Worm (Caenorhabditis elegans): ENCODE results near the gene C37C3.11.

DNA sequence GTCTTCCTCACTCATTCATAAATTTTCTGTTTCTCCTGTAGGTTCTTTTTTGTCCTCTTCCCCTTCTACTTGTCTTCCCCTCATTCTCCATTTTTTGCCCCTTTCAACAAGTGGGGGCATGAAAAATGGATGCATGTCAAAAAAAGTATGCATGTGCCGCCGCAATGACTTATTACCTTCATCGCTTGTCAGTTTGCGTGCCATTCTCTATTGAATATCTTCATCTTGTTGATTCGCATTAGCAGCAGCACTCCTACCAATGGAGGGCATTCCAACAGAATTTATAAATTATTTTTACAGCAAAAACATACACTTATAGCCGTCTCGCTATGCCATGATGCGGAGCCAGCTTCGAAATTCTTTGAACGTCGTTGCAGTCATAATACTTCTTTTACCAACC is 26.7 kb upstream of the C37C3.11 start, which contains the start of gene F40A3.1:
- no peak for TF ChIP-seq flt-1 (GFP tag; IDR thresholded peaks at IDR 0.05)
- no peak for TF ChIP-seq ceh-13 (GFP tag; optimal IDR thresholded peaks at IDR 0.05)
- no peak for TF ChIP-seq F13C5.2 (tag; optimal IDR thresholded peaks at IDR 0.05)
- no peak for TF ChIP-seq sea-1 (GFP tag; conservative IDR thresholded peaks at IDR 0.05)
- no peak for TF ChIP-seq tbx-37 (GFP tag; conservative IDR thresholded peaks at IDR 0.05)
- TF ChIP-seq ama-1 (optimal IDR thresholded peaks at IDR 0.05) = no peak
- TF ChIP-seq scrt-1 (GFP tag; IDR thresholded peaks at IDR 0.05) = no peak
- TF ChIP-seq tra-4 (tag; optimal IDR thresholded peaks at IDR 0.05) = no peak
- TF ChIP-seq pes-1 (GFP tag; IDR thresholded peaks at IDR 0.05) = no peak
- no peak for TF ChIP-seq ets-7 (tag; optimal IDR thresholded peaks at IDR 0.05)
- no peak for TF ChIP-seq hmg-4 (GFP tag; optimal IDR thresholded peaks at IDR 0.05)
